Worm (Caenorhabditis elegans) whole organism, late embryonic: ENCODE measurements around the gene rpl-18.

Source experiments
- C38D4.7 ChIP-seq: fragments of 200-800 bp; sonication (Bioruptor generic); optimal IDR thresholded peaks from 2 replicates; lab custom pipeline; 2018; ENCODE audit warnings: mild to moderate bottlenecking, missing genetic modification characterization, moderate library complexity, missing compliant biosample characterization
- K02D7.2 ChIP-seq: sonication (generic microtip); optimal IDR thresholded peaks from 2 replicates; lab custom pipeline; 2017; ENCODE audit warnings: mild to moderate bottlenecking, missing genetic modification characterization, missing compliant biosample characterization
- Y22D7AL.16 ChIP-seq: sonication (generic microtip); optimal IDR thresholded peaks from 2 replicates; lab custom pipeline; 2016; ENCODE audit warnings: missing genetic modification characterization, missing compliant biosample characterization
- ceh-14 ChIP-seq: sonication (generic microtip); optimal IDR thresholded peaks from 2 replicates; lab custom pipeline; 2016; ENCODE audit warnings: missing genotype, missing genetic modification characterization, missing compliant biosample characterization
- ceh-2 ChIP-seq: sonication (generic microtip); optimal IDR thresholded peaks from 2 replicates; lab custom pipeline; 2016; ENCODE audit warnings: missing genotype, missing genetic modification characterization, missing compliant biosample characterization
- ceh-22 ChIP-seq: sonication (generic microtip); optimal IDR thresholded peaks from 2 replicates; lab custom pipeline; 2017; ENCODE audit warnings: missing biosample characterization, missing genetic modification characterization
- ceh-24 ChIP-seq: sonication (generic microtip); optimal IDR thresholded peaks from 2 replicates; lab custom pipeline; 2016; ENCODE audit warnings: mild to moderate bottlenecking, missing genetic modification characterization, missing compliant biosample characterization
- ceh-31 ChIP-seq: sonication (generic microtip); optimal IDR thresholded peaks from 2 replicates; lab custom pipeline; 2016; ENCODE audit warnings: missing genetic modification characterization, missing compliant biosample characterization
- ceh-6 ChIP-seq: fragments of 200-800 bp; sonication (Bioruptor generic); optimal IDR thresholded peaks from 2 replicates; lab custom pipeline; 2018; ENCODE audit warnings: mild to moderate bottlenecking, missing genetic modification characterization, missing compliant biosample characterization
- ceh-9 ChIP-seq: sonication (generic microtip); optimal IDR thresholded peaks from 2 replicates; lab custom pipeline; 2016; ENCODE audit warnings: mild to moderate bottlenecking, missing genetic modification characterization, inconsistent platforms, missing compliant biosample characterization
- dve-1 ChIP-seq: sonication (generic microtip); optimal IDR thresholded peaks from 2 replicates; lab custom pipeline; 2017; ENCODE audit warnings: antibody characterized with exemption, mild to moderate bottlenecking, missing genetic modification characterization, missing compliant biosample characterization
- ets-4 ChIP-seq: sonication (generic microtip); optimal IDR thresholded peaks from 2 replicates; lab custom pipeline; 2016; ENCODE audit warnings: missing genetic modification characterization, missing compliant biosample characterization
- fax-1 ChIP-seq: sonication (generic microtip); optimal IDR thresholded peaks from 2 replicates; lab custom pipeline; 2016; ENCODE audit warnings: missing genotype, missing genetic modification characterization, missing compliant biosample characterization
- gmeb-2 ChIP-seq: sonication (generic microtip); optimal IDR thresholded peaks from 2 replicates; lab custom pipeline; 2016; ENCODE audit warnings: missing genetic modification characterization, inconsistent platforms, missing compliant biosample characterization
- hlh-30 ChIP-seq: sonication (generic microtip); optimal IDR thresholded peaks from 2 replicates; lab custom pipeline; 2017; ENCODE audit warnings: antibody characterized with exemption, missing genetic modification characterization, missing compliant biosample characterization; ENCODE audit not compliant: insufficient read depth
- lin-11 ChIP-seq: fragments of 200-800 bp; sonication (Bioruptor generic); optimal IDR thresholded peaks from 2 replicates; lab custom pipeline; 2018; ENCODE audit warnings: mild to moderate bottlenecking, missing genetic modification characterization, missing compliant biosample characterization
- nfya-1 ChIP-seq: sonication (generic microtip); optimal IDR thresholded peaks from 2 replicates; lab custom pipeline; 2017; ENCODE audit warnings: missing genetic modification characterization, mild to moderate bottlenecking, missing compliant biosample characterization, antibody characterized with exemption, moderate library complexity
- nhr-11 ChIP-seq: fragments of 150-350 bp; optimal IDR thresholded peaks from 2 replicates; lab custom pipeline; 2014; ENCODE audit warnings: missing biosample characterization, missing genetic modification characterization
- npax-4 ChIP-seq: sonication (generic microtip); optimal IDR thresholded peaks from 2 replicates; lab custom pipeline; 2016; ENCODE audit warnings: missing genetic modification characterization, missing compliant biosample characterization
- pag-3 ChIP-seq: sonication (generic microtip); optimal IDR thresholded peaks from 2 replicates; lab custom pipeline; 2016; ENCODE audit warnings: missing compliant biosample characterization, missing genetic modification characterization, borderline replicate concordance
- pax-1 ChIP-seq: fragments of 150-350 bp; optimal IDR thresholded peaks from 2 replicates; lab custom pipeline; 2014; ENCODE audit warnings: missing biosample characterization, missing genetic modification characterization
- pros-1 ChIP-seq: fragments of 150-350 bp; optimal IDR thresholded peaks from 2 replicates; lab custom pipeline; 2014; ENCODE audit warnings: missing biosample characterization, missing genetic modification reagents, missing genetic modification characterization
- ref-2 ChIP-seq: sonication (generic microtip); optimal IDR thresholded peaks from 2 replicates; lab custom pipeline; 2016; ENCODE audit warnings: missing genetic modification characterization, missing compliant biosample characterization
- rnt-1 ChIP-seq: sonication (generic microtip); optimal IDR thresholded peaks from 2 replicates; lab custom pipeline; 2016; ENCODE audit warnings: missing genetic modification characterization, missing compliant biosample characterization
- sox-4 ChIP-seq: sonication (generic microtip); optimal IDR thresholded peaks from 2 replicates; lab custom pipeline; 2017; ENCODE audit warnings: mild to moderate bottlenecking, missing genetic modification characterization, inconsistent platforms, missing compliant biosample characterization
- tbx-2 ChIP-seq: sonication (generic microtip); optimal IDR thresholded peaks from 2 replicates; lab custom pipeline; 2016; ENCODE audit warnings: missing genetic modification characterization, missing compliant biosample characterization
- ttx-3 ChIP-seq: sonication (generic microtip); optimal IDR thresholded peaks from 2 replicates; lab custom pipeline; 2016; ENCODE audit warnings: missing genetic modification reagents, missing genetic modification characterization, missing compliant biosample characterization
- unc-42 ChIP-seq: sonication (generic microtip); optimal IDR thresholded peaks from 2 replicates; lab custom pipeline; 2016; ENCODE audit warnings: missing genotype, missing genetic modification characterization, missing compliant biosample characterization
- unc-86 ChIP-seq: sonication (generic microtip); optimal IDR thresholded peaks from 2 replicates; lab custom pipeline; 2016; ENCODE audit warnings: missing genetic modification characterization, missing compliant biosample characterization
- ztf-16 ChIP-seq: sonication (generic microtip); optimal IDR thresholded peaks from 2 replicates; lab custom pipeline; 2017; ENCODE audit warnings: missing genetic modification characterization, missing compliant biosample characterization

Gene rpl-18

ce11 chrIV:13755619-13756018, 22.0 kb upstream of the rpl-18 start:
- TF ChIP-seq ceh-22 (tag; lab: Kevin White, UChicago) (no peak), rnt-1 (no peak), pax-1 (tag; lab: Kevin White, UChicago) (no peak), ztf-16 (no peak), ceh-14 (no peak), nfya-1 (tag; lab: Kevin White, UChicago) (peak; percentile 52), fax-1 (tag; lab: Kevin White, UChicago) (no peak), ceh-6 (GFP tag; lab: Kevin White, UChicago) (no peak), C38D4.7 (no peak)

DNA sequence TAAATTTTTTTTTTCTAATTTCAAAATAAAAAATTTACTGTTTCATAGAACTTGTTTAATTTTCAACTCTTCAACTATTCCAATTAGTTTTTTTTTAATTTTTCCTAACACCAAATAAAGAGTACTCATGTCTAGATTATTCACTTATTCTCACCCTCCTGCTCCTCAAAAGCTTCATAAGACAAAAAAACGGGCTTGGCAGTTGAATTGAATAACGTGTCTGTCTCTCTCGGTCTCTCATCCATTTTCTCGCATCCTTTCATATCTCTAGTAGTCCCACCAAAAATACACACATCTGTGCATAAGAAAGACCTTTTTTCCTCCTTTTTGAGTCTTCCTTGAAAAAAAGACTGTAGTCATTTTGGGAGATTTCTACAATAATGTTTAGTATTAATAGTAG, 14.2 kb upstream of the rpl-18 start:
- TF ChIP-seq unc-42 (tag; lab: Kevin White, UChicago), result peak; percentile 74
- no peak for TF ChIP-seq gmeb-2 (tag; lab: Kevin White, UChicago)

- TF ChIP-seq nfya-1 (tag; lab: Kevin White, UChicago) (peak; percentile 75), pag-3 (tag; lab: Kevin White, UChicago) (no peak)
Observed at ce11 chrIV:13764708-13765107, 13.0 kb upstream of the rpl-18 start.

- TF ChIP-seq ets-4 (tag; lab: Kevin White, UChicago) (no peak), ztf-16 (no peak), ceh-2 (tag; lab: Kevin White, UChicago) (no peak), npax-4 (no peak)
Observed at ce11 chrIV:13774578-13774977, 3.1 kb upstream of the rpl-18 start, which contains the start of gene Y45F10D.2. TSS of gene Y45F10D.2 (minus strand) at chrIV:13774678.

DNA sequence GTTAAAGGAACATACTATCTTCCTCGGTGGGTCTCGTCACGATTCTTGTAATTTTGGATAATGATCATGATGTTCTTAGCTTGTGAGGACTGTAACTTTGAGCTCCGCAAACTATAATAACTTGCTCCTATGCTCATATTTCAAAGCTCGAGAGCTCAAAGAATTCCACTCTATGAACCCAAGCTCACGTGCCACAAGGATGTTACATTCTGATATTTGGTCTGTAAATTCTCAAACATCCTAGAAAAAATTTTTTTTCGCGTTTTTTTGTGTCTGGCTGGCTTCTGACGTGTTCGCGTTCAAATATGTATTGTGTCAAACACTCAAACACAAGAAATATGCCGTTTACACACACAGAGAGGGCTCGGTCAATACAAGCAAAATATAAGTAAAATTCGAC, 1.6 kb upstream of the rpl-18 start, which contains the start of gene Y45F10D.16:
Gene Y45F10D.16, plus strand, starts transcription at position 301 of the 400 bp plus-strand sequence.
- TF ChIP-seq ceh-9 (tag; lab: Kevin White, UChicago), result no peak
- TF ChIP-seq ceh-6 (GFP tag; lab: Kevin White, UChicago), result no peak
- no peak for TF ChIP-seq rnt-1
- no peak for TF ChIP-seq ceh-24

ce11 chrIV:13776745-13777144, 920 bp upstream of the rpl-18 start:
- TF ChIP-seq ref-2, result no peak
- TF ChIP-seq hlh-30 (tag; lab: Kevin White, UChicago), result peak; percentile 15
- TF ChIP-seq pag-3 (tag; lab: Kevin White, UChicago), result no peak
- TF ChIP-seq C38D4.7, result no peak

ce11 chrIV:13778710-13779109, 1.0 kb downstream of the rpl-18 start, which contains the start of gene gly-10:
TSS of gene gly-10 (plus strand) at chrIV:13779096.
- no peak for TF ChIP-seq unc-86 (tag; lab: Kevin White, UChicago)
- TF ChIP-seq ceh-31 (tag; lab: Kevin White, UChicago), result no peak
- no peak for TF ChIP-seq lin-11

DNA sequence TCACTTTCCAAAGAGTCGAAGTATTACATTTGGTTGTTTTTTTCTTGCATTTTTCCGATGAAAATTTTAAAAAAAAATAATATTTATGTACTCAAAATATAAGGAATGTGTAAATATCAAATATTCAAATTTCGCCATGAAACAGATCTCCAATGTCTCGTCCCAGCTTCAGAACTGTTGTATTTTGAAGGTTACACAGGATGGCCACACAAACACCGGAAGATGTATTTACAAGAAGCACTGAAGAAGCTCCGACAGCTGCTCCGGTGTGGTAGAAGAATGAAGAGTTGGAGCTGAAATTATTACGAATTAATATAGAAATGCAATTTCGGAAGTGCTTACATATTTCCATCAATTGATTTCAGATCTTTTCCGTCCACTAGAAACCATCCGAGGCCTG, 4.7 kb downstream of the rpl-18 start:
- TF ChIP-seq K02D7.2 (tag; lab: Kevin White, UChicago) (no peak), nhr-11 (tag; lab: Kevin White, UChicago) (no peak), dve-1 (no peak), pros-1 (tag; lab: Kevin White, UChicago) (no peak), ttx-3 (tag; lab: Kevin White, UChicago) (no peak), sox-4 (tag; lab: Kevin White, UChicago) (no peak), tbx-2 (no peak), Y22D7AL.16 (tag; lab: Kevin White, UChicago) (no peak), ceh-9 (tag; lab: Kevin White, UChicago) (no peak), rnt-1 (no peak), fax-1 (tag; lab: Kevin White, UChicago) (no peak)
